Worm (Caenorhabditis elegans) whole organism, late embryonic: ENCODE results near the gene T04C4.3.
A peak's percentile ranks its signal among the peaks of the same experiment; 100 is the strongest.

Source experiments
- C08G9.2 ChIP-seq: sonication (generic microtip); optimal IDR thresholded peaks from 2 replicates; lab custom pipeline; 2016; ENCODE audit warnings: mild to moderate bottlenecking, missing genetic modification characterization, moderate library complexity, missing compliant biosample characterization
- C38D4.7 ChIP-seq: fragments of 200-800 bp; sonication (Bioruptor generic); optimal IDR thresholded peaks from 2 replicates; lab custom pipeline; 2018; ENCODE audit warnings: mild to moderate bottlenecking, missing genetic modification characterization, moderate library complexity, missing compliant biosample characterization
- F13H6.1 ChIP-seq: sonication (generic microtip); optimal IDR thresholded peaks from 2 replicates; lab custom pipeline; 2016; ENCODE audit warnings: missing genetic modification characterization, missing compliant biosample characterization
- K02D7.2 ChIP-seq: sonication (generic microtip); optimal IDR thresholded peaks from 2 replicates; lab custom pipeline; 2017; ENCODE audit warnings: mild to moderate bottlenecking, missing genetic modification characterization, missing compliant biosample characterization
- K09A11.1 ChIP-seq: sonication (generic microtip); optimal IDR thresholded peaks from 2 replicates; lab custom pipeline; 2017; ENCODE audit warnings: antibody characterized with exemption, mild to moderate bottlenecking, missing genetic modification characterization, missing compliant biosample characterization; ENCODE audit not compliant: insufficient read depth
- T23F11.4 ChIP-seq: fragments of 200-800 bp; sonication (Bioruptor generic); optimal IDR thresholded peaks from 2 replicates; lab custom pipeline; 2018; ENCODE audit warnings: mild to moderate bottlenecking, missing genetic modification characterization, missing compliant biosample characterization
- Y22D7AL.16 ChIP-seq: sonication (generic microtip); optimal IDR thresholded peaks from 2 replicates; lab custom pipeline; 2016; ENCODE audit warnings: missing genetic modification characterization, missing compliant biosample characterization
- ahr-1 ChIP-seq: sonication (generic microtip); optimal IDR thresholded peaks from 2 replicates; lab custom pipeline; 2016; ENCODE audit warnings: missing genetic modification characterization, missing compliant biosample characterization
- ceh-19 ChIP-seq: fragments of 200-800 bp; sonication (Bioruptor generic); optimal IDR thresholded peaks from 2 replicates; lab custom pipeline; 2018; ENCODE audit warnings: mild to moderate bottlenecking, missing genetic modification characterization, missing compliant biosample characterization
- ceh-2 ChIP-seq: sonication (generic microtip); optimal IDR thresholded peaks from 2 replicates; lab custom pipeline; 2016; ENCODE audit warnings: missing genotype, missing genetic modification characterization, missing compliant biosample characterization
- ceh-30 ChIP-seq: fragments of 150-350 bp; optimal IDR thresholded peaks from 2 replicates; lab custom pipeline; 2014; ENCODE audit warnings: missing biosample characterization, missing genetic modification characterization
- ceh-31 ChIP-seq: sonication (generic microtip); optimal IDR thresholded peaks from 2 replicates; lab custom pipeline; 2016; ENCODE audit warnings: missing genetic modification characterization, missing compliant biosample characterization
- ceh-34 ChIP-seq: sonication (generic microtip); optimal IDR thresholded peaks from 2 replicates; lab custom pipeline; 2016; ENCODE audit warnings: mild to moderate bottlenecking, missing genetic modification characterization, missing compliant biosample characterization
- ceh-45 ChIP-seq: fragments of 200-800 bp; sonication (Bioruptor generic); IDR thresholded peaks from 2 replicates; pipeline ENCODE4 v1.3.6; 2022; ENCODE audit warnings: missing genetic modification reagents, missing genetic modification characterization, missing compliant biosample characterization
- ceh-6 ChIP-seq: fragments of 200-800 bp; sonication (Bioruptor generic); optimal IDR thresholded peaks from 2 replicates; lab custom pipeline; 2018; ENCODE audit warnings: mild to moderate bottlenecking, missing genetic modification characterization, missing compliant biosample characterization
- che-1 ChIP-seq: sonication (generic microtip); optimal IDR thresholded peaks from 2 replicates; lab custom pipeline; 2016; ENCODE audit warnings: mild to moderate bottlenecking, missing genetic modification characterization, missing compliant biosample characterization
- dve-1 ChIP-seq: sonication (generic microtip); optimal IDR thresholded peaks from 2 replicates; lab custom pipeline; 2017; ENCODE audit warnings: antibody characterized with exemption, mild to moderate bottlenecking, missing genetic modification characterization, missing compliant biosample characterization
- elt-2 ChIP-seq: sonication (generic microtip); optimal IDR thresholded peaks from 2 replicates; lab custom pipeline; 2016; ENCODE audit warnings: missing genetic modification reagents, missing genetic modification characterization, missing compliant biosample characterization
- elt-4 ChIP-seq: sonication (generic microtip); optimal IDR thresholded peaks from 2 replicates; lab custom pipeline; 2016; ENCODE audit warnings: missing genetic modification characterization, missing compliant biosample characterization
- eyg-1 ChIP-seq: sonication (generic microtip); optimal IDR thresholded peaks from 2 replicates; lab custom pipeline; 2016; ENCODE audit warnings: missing genotype, missing genetic modification characterization, missing compliant biosample characterization
- fkh-10 ChIP-seq: fragments of 150-350 bp; optimal IDR thresholded peaks from 2 replicates; lab custom pipeline; 2014; ENCODE audit warnings: missing biosample characterization, missing genetic modification reagents, missing genetic modification characterization
- fkh-6 ChIP-seq: sonication (generic microtip); optimal IDR thresholded peaks from 2 replicates; lab custom pipeline; 2016; ENCODE audit warnings: missing genetic modification characterization, missing compliant biosample characterization
- gmeb-2 ChIP-seq: sonication (generic microtip); optimal IDR thresholded peaks from 2 replicates; lab custom pipeline; 2016; ENCODE audit warnings: missing genetic modification characterization, inconsistent platforms, missing compliant biosample characterization
- hlh-13 ChIP-seq: fragments of 200-800 bp; sonication (Bioruptor generic); optimal IDR thresholded peaks from 2 replicates; lab custom pipeline; 2018; ENCODE audit warnings: mild to moderate bottlenecking, missing genetic modification characterization, missing compliant biosample characterization
- hlh-15 ChIP-seq: sonication (generic microtip); optimal IDR thresholded peaks from 2 replicates; lab custom pipeline; 2016; ENCODE audit warnings: missing genetic modification characterization, missing compliant biosample characterization
- hlh-30 ChIP-seq: sonication (generic microtip); optimal IDR thresholded peaks from 2 replicates; lab custom pipeline; 2017; ENCODE audit warnings: antibody characterized with exemption, missing genetic modification characterization, missing compliant biosample characterization; ENCODE audit not compliant: insufficient read depth
- lim-6 ChIP-seq: sonication (generic microtip); optimal IDR thresholded peaks from 2 replicates; lab custom pipeline; 2016; ENCODE audit warnings: missing genetic modification characterization, missing compliant biosample characterization
- lin-11 ChIP-seq: fragments of 200-800 bp; sonication (Bioruptor generic); optimal IDR thresholded peaks from 2 replicates; lab custom pipeline; 2018; ENCODE audit warnings: mild to moderate bottlenecking, missing genetic modification characterization, missing compliant biosample characterization
- madf-2 ChIP-seq: sonication (generic microtip); optimal IDR thresholded peaks from 2 replicates; lab custom pipeline; 2017; ENCODE audit warnings: missing genetic modification characterization, missing compliant biosample characterization
- nfya-1 ChIP-seq: sonication (generic microtip); optimal IDR thresholded peaks from 2 replicates; lab custom pipeline; 2017; ENCODE audit warnings: missing genetic modification characterization, mild to moderate bottlenecking, missing compliant biosample characterization, antibody characterized with exemption, moderate library complexity
- nhr-11 ChIP-seq: fragments of 150-350 bp; optimal IDR thresholded peaks from 2 replicates; lab custom pipeline; 2014; ENCODE audit warnings: missing biosample characterization, missing genetic modification characterization
- nhr-232 ChIP-seq: sonication (generic microtip); optimal IDR thresholded peaks from 2 replicates; lab custom pipeline; 2016; ENCODE audit warnings: missing genetic modification characterization, missing compliant biosample characterization
- pag-3 ChIP-seq: sonication (generic microtip); optimal IDR thresholded peaks from 2 replicates; lab custom pipeline; 2016; ENCODE audit warnings: missing compliant biosample characterization, missing genetic modification characterization, borderline replicate concordance
- pat-9 ChIP-seq: fragments of 200-800 bp; sonication (Bioruptor generic); optimal IDR thresholded peaks from 2 replicates; lab custom pipeline; 2018; ENCODE audit warnings: mild to moderate bottlenecking, missing genetic modification characterization, moderate library complexity, missing compliant biosample characterization
- pha-2 ChIP-seq: sonication (generic microtip); optimal IDR thresholded peaks from 2 replicates; lab custom pipeline; 2017; ENCODE audit warnings: mild to moderate bottlenecking, missing genetic modification characterization, missing compliant biosample characterization
- ref-2 ChIP-seq: sonication (generic microtip); optimal IDR thresholded peaks from 2 replicates; lab custom pipeline; 2016; ENCODE audit warnings: missing genetic modification characterization, missing compliant biosample characterization
- rnt-1 ChIP-seq: sonication (generic microtip); optimal IDR thresholded peaks from 2 replicates; lab custom pipeline; 2016; ENCODE audit warnings: missing genetic modification characterization, missing compliant biosample characterization
- sdc-2 ChIP-seq: sonication (generic microtip); optimal IDR thresholded peaks from 2 replicates; lab custom pipeline; 2016; ENCODE audit warnings: missing genotype, missing genetic modification characterization, missing compliant biosample characterization
- sox-2 ChIP-seq: fragments of 200-800 bp; sonication (Bioruptor generic); IDR thresholded peaks from 2 replicates; pipeline ENCODE4 v1.3.6; 2022; ENCODE audit warnings: missing genetic modification reagents, missing genetic modification characterization, missing compliant biosample characterization
- sox-4 ChIP-seq: sonication (generic microtip); optimal IDR thresholded peaks from 2 replicates; lab custom pipeline; 2017; ENCODE audit warnings: mild to moderate bottlenecking, missing genetic modification characterization, inconsistent platforms, missing compliant biosample characterization
- syd-9 ChIP-seq: sonication (generic microtip); optimal IDR thresholded peaks from 2 replicates; lab custom pipeline; 2016; ENCODE audit warnings: mild to moderate bottlenecking, missing genetic modification characterization, moderate library complexity, missing compliant biosample characterization
- unc-3 ChIP-seq, 2 experiments: fragments of 200-800 bp in 1 of 2; sonication (Bioruptor generic) in 1 of 2; sonication (generic microtip) in 1 of 2; conservative IDR thresholded peaks in 1 of 2; optimal IDR thresholded peaks in 1 of 2; 2 replicates each; pipeline versions ENCODE4 v1.3.6 to Lab custom; 2016 to 2022; ENCODE audit warnings: missing compliant biosample characterization in 2 of 2, missing genetic modification characterization in 2 of 2, missing genetic modification reagents in 1 of 2
- unc-55 ChIP-seq: sonication (generic microtip); optimal IDR thresholded peaks from 2 replicates; lab custom pipeline; 2017; ENCODE audit warnings: missing biosample characterization, missing genetic modification reagents, missing genetic modification characterization
- unc-86 ChIP-seq: sonication (generic microtip); optimal IDR thresholded peaks from 2 replicates; lab custom pipeline; 2016; ENCODE audit warnings: missing genetic modification characterization, missing compliant biosample characterization
- zip-5 ChIP-seq: sonication (generic microtip); optimal IDR thresholded peaks from 2 replicates; lab custom pipeline; 2016; ENCODE audit warnings: missing genetic modification characterization, missing compliant biosample characterization
- ztf-16 ChIP-seq: sonication (generic microtip); optimal IDR thresholded peaks from 2 replicates; lab custom pipeline; 2017; ENCODE audit warnings: missing genetic modification characterization, missing compliant biosample characterization

T04C4.3 gene

ce11 chrIV:2219334-2219755 lies 2.7 kb upstream of the T04C4.3 start (continued):
- peak; percentile 10 for TF ChIP-seq K02D7.2 (tag; lab: Kevin White, UChicago)
- no peak for TF ChIP-seq ceh-30 (tag; lab: Kevin White, UChicago)
- no peak for TF ChIP-seq lim-6
- no peak for TF ChIP-seq sdc-2
- peak; percentile 55 for TF ChIP-seq ztf-16 (tag; lab: Kevin White, UChicago)
- TF ChIP-seq elt-2 (tag; lab: Kevin White, UChicago) = peak; percentile 31
- TF ChIP-seq syd-9 (tag; lab: Kevin White, UChicago) = no peak
- peak; percentile 50 for TF ChIP-seq T23F11.4
- no peak for TF ChIP-seq pag-3
- peak; percentile 53 for TF ChIP-seq che-1
- no peak for TF ChIP-seq nhr-11 (tag; lab: Kevin White, UChicago)
- TF ChIP-seq ahr-1 (tag; lab: Kevin White, UChicago) = no peak
- peak; percentile 74 for TF ChIP-seq F13H6.1
- no peak for TF ChIP-seq zip-5 (tag; lab: Kevin White, UChicago)
- no peak for TF ChIP-seq fkh-10 (GFP tag; lab: Kevin White, UChicago)
- no peak for TF ChIP-seq ceh-6 (GFP tag; lab: Kevin White, UChicago)
- TF ChIP-seq hlh-30 (tag; lab: Kevin White, UChicago) = peak; percentile 98
- peak; percentile 20 for TF ChIP-seq K09A11.1 (tag; lab: Kevin White, UChicago)
- no peak for TF ChIP-seq Y22D7AL.16
- peak; percentile 69 for TF ChIP-seq rnt-1 (tag; lab: Kevin White, UChicago)
- no peak for TF ChIP-seq unc-3 (GFP tag; conservative IDR thresholded peaks at IDR 0.05; lab: Robert Waterston, UW)
- no peak for TF ChIP-seq unc-3 (tag; optimal IDR thresholded peaks at IDR 0.05; lab: Kevin White, UChicago)
- TF ChIP-seq elt-4 (tag; lab: Kevin White, UChicago) = no peak
- peak; percentile 21 for TF ChIP-seq unc-86 (tag; lab: Kevin White, UChicago)
- peak; percentile 88 for TF ChIP-seq nfya-1 (tag; lab: Kevin White, UChicago)
- TF ChIP-seq C08G9.2 (tag; lab: Kevin White, UChicago) = peak; percentile 41
- no peak for TF ChIP-seq hlh-13 (GFP tag; lab: Kevin White, UChicago)
- TF ChIP-seq C38D4.7 (GFP tag; lab: Kevin White, UChicago) = no peak
- peak; percentile 81 for TF ChIP-seq ceh-19 (GFP tag; lab: Kevin White, UChicago)
- peak; percentile 36 for TF ChIP-seq madf-2 (tag; lab: Kevin White, UChicago)
- peak; percentile 74 for TF ChIP-seq dve-1
- no peak for TF ChIP-seq hlh-15
- no peak for TF ChIP-seq fkh-6
- peak; percentile 87 for TF ChIP-seq ref-2
- TF ChIP-seq lin-11 (tag; lab: Kevin White, UChicago) = peak; percentile 37
- peak; percentile 27 for TF ChIP-seq eyg-1 (tag; lab: Kevin White, UChicago)
- peak; percentile 17 for TF ChIP-seq gmeb-2 (tag; lab: Kevin White, UChicago)
- TF ChIP-seq nhr-232 (tag; lab: Kevin White, UChicago) = no peak
- TF ChIP-seq ceh-31 (tag; lab: Kevin White, UChicago) = peak; percentile 89
- no peak for TF ChIP-seq sox-2 (GFP tag; lab: Robert Waterston, UW)
- TF ChIP-seq ceh-45 (GFP tag; lab: Robert Waterston, UW) = no peak
- peak; percentile 73 for TF ChIP-seq pat-9
- TF ChIP-seq sox-4 (tag; lab: Kevin White, UChicago) = no peak

DNA sequence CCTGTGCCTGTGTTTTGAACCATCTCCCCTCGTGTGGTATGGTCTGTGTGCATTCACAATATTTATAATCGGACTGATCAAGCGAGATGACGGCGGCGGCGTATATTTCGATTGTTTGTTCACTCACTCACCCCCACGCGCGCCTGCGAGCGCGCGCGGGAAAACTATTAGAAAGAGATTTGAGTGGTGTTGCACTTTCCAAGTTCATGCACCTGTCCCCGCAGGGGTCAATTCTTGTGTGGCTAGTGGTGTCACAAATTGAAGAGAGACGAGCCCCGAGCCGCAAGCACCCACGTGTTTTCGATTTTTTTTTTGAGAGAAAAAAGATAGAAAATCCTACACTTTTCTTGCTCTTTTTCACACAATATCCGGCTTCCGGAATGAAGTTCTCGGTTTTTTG lies 604 bp upstream of the T04C4.3 start:
- no peak for TF ChIP-seq hlh-15
- TF ChIP-seq ceh-45 (GFP tag; lab: Robert Waterston, UW) = no peak
- no peak for TF ChIP-seq hlh-30 (tag; lab: Kevin White, UChicago)
- TF ChIP-seq elt-2 (tag; lab: Kevin White, UChicago) = no peak
- TF ChIP-seq ceh-2 (tag; lab: Kevin White, UChicago) = peak; percentile 9
- TF ChIP-seq ceh-34 = no peak
- peak; percentile 47 for TF ChIP-seq pha-2 (tag; lab: Kevin White, UChicago)
- TF ChIP-seq zip-5 (tag; lab: Kevin White, UChicago) = no peak
- TF ChIP-seq unc-55 (GFP tag; lab: Kevin White, UChicago) = no peak
- TF ChIP-seq, all 69 proteins: peak for 2
